Worm (Caenorhabditis elegans) whole organism, midembryonic: Measurements from ENCODE around the gene hcf-1.

Experiments used
- flt-1 ChIP-seq: fragments of 200-800 bp; sonication (Bioruptor generic); IDR thresholded peaks from 2 replicates; pipeline ENCODE4 v1.3.6; 2022; ENCODE audit warnings: missing genetic modification characterization, missing compliant biosample characterization
- med-1 ChIP-seq: sonication (generic microtip); optimal IDR thresholded peaks from 2 replicates; lab custom pipeline; 2017; ENCODE audit warnings: missing genetic modification characterization, mild to moderate bottlenecking, missing compliant biosample characterization, antibody characterized with exemption, missing genetic modification reagents; ENCODE audit not compliant: insufficient read depth
- ztf-29 ChIP-seq: fragments of 200-800 bp; sonication (Bioruptor generic); IDR thresholded peaks from 2 replicates; pipeline ENCODE4 v1.3.6; 2022; ENCODE audit warnings: missing genetic modification reagents, missing genetic modification characterization, missing compliant biosample characterization

DNA sequence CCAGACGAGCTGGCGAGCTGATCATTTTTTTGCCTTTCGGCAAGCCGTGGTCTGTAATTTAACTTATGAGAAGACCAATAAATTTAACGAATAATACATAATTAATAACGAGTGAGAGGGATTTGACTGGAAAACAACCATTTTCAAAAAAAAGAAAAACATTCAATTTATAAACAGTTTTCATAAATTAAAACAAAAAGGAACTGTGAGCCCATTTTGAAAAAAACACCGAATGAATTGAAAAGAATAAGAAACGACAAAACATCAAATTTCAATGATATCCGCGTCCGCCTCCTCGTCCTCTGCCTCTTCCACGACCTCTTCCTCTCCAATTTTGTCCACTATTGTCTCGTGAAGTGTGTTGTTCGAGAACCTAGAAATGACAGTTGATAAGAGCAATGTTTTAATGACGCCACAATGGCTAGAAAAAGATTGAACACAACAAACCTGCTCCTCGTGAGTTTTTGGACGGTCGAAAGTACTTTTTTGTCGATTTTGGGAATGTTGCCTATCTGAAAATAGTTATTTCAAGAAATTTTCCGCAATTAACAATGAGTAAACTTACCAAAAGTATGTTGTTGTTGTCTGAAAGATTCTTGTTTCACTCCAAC lies 9.8 kb upstream of the hcf-1 start, which contains the start of gene tag-321:
- TF ChIP-seq med-1 = no peak
- TF ChIP-seq ztf-29 = no peak
- TF ChIP-seq flt-1 (GFP tag; lab: Robert Waterston, UW) = no peak
